Worm (Caenorhabditis elegans): ENCODE results near the gene C16C10.2.

DNA sequence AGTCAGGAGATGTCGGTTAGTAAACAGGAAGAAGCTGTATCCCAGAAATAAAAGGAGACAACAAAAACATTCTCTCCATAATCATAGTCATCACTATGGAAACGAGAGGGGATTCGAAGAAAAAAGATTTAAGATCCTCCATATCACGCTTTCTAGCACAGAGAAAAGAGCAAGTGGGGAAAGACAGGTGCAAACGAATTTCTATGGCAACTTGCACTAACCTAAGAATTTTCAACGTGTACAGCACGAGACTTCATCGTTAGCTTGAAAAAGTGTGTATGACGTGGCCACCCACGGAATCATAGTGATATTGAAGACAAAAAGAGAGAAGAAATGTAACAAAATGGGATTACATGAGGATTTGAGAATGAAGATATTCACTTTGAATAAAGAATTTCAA is 42.4 kb upstream of the C16C10.2 start:
- TF ChIP-seq Y56A3A.18 (GFP tag; IDR thresholded peaks at IDR 0.05) (no peak), nfya-1 (tag; optimal IDR thresholded peaks at IDR 0.05; ENCODE audit: borderline replicate concordance, insufficient read depth) (no peak), sea-2 (GFP tag; IDR thresholded peaks at IDR 0.05) (no peak)
